Worm (Caenorhabditis elegans) whole organism, L4 larva: Measurements from ENCODE around the gene R04E5.7.

Experiments
- F26F4.8 ChIP-seq: fragments of 200-800 bp; sonication (Bioruptor generic); conservative IDR thresholded peaks from 2 replicates; pipeline ENCODE4 v1.3.6; 2022; ENCODE audit warnings: missing genetic modification characterization, missing compliant biosample characterization
- aha-1 ChIP-seq: fragments of 150-350 bp; peaks from one replicate; lab custom pipeline; 2014; ENCODE audit warnings: missing biosample characterization, missing genetic modification characterization
- aly-2 ChIP-seq: sonication (generic microtip); optimal IDR thresholded peaks from 2 replicates; lab custom pipeline; 2018; ENCODE audit warnings: missing biosample characterization, missing genetic modification characterization
- ces-1 ChIP-seq: fragments of 150-350 bp; sonication (generic microtip); optimal IDR thresholded peaks from 4 replicates; lab custom pipeline; 2014; ENCODE audit warnings: missing biosample characterization, missing genetic modification reagents, missing genetic modification characterization
- nhr-237 ChIP-seq: sonication (generic microtip); optimal IDR thresholded peaks from 2 replicates; lab custom pipeline; 2017; ENCODE audit warnings: missing biosample characterization, missing genetic modification characterization
- nhr-76 ChIP-seq: fragments of 150-350 bp; optimal IDR thresholded peaks from 2 replicates; lab custom pipeline; 2014; ENCODE audit warnings: missing biosample characterization, missing genetic modification characterization
- snpc-4 ChIP-seq: fragments of 150-350 bp; optimal IDR thresholded peaks from 2 replicates; lab custom pipeline; 2014; ENCODE audit warnings: missing biosample characterization, missing genetic modification characterization
- spr-1 ChIP-seq: sonication (generic microtip); optimal IDR thresholded peaks from 2 replicates; lab custom pipeline; 2016; ENCODE audit warnings: mild to moderate bottlenecking, missing genetic modification characterization, missing compliant biosample characterization
- zip-11 ChIP-seq: fragments of 200-800 bp; sonication (Bioruptor generic); IDR thresholded peaks from 2 replicates; pipeline ENCODE4 v1.3.6; 2022; ENCODE audit warnings: missing genetic modification characterization, missing compliant biosample characterization

DNA sequence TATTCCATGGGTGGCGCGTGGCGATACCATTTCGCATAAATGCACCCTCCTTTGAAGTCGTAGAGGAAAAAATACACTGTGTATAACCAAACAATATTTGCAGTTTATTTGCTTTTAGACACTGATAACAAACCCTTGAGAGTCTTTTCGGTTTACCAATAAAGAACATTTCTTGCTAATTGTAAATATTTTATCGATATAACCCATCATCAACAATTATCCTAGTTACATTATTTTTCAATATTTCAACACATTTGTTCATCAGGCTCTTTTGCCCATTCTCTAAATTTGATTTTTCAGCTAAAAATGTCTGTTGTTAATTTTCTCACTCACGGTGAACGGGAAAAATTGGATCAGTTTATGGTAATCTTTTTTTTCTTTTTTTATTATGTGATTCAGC lies 46.9 kb upstream of the R04E5.7 start, which contains the start of gene ubc-23:
- TF ChIP-seq zip-11 (GFP tag; lab: Robert Waterston, UW) (no peak), snpc-4 (tag; lab: Kevin White, UChicago) (no peak), ces-1 (GFP tag; lab: Kevin White, UChicago) (no peak), aly-2 (tag; lab: Kevin White, UChicago) (no peak), spr-1 (tag; lab: Kevin White, UChicago) (no peak), aha-1 (tag; lab: Kevin White, UChicago) (no peak), nhr-237 (tag; lab: Kevin White, UChicago) (no peak), nhr-76 (tag; lab: Kevin White, UChicago) (no peak), F26F4.8 (GFP tag; lab: Robert Waterston, UW) (no peak)
